Worm (Caenorhabditis elegans): ENCODE measurements around the gene nlp-55.

DNA sequence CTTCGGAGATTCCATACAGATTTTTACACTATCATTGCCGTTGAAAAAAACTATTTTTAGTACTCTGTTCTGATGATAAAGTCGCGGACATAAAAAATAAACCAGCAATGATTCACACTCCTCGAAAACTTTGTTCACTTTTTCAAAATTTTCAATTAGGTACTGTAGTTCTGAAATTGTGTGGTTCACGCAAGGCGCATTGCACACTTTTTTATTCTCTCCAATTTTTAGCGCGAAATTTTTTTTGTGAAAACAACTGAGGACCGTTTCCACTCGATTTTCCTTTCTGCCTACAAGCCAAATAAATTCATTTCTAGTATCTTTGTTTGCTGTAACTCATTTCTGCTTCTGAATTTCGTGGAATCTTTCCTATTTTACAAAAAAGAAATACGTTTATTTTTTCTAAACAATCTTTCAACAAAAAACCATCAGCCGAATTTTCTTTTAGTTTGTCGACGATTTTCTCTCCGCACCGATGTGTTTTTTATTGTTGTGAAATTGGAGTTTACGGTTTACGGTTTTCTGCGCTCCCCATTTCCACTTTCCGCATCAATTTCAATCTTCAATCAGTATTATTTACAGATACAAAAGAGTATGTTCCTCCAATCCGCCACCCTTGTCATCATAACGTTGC, 41.9 kb downstream of the nlp-55 start, which contains the start of gene F35C11.5:
- TF ChIP-seq ztf-3 (GFP tag; optimal IDR thresholded peaks at IDR 0.05), result no peak
- TF ChIP-seq lsl-1 (GFP tag; optimal IDR thresholded peaks at IDR 0.05), result peak; percentile 93
- no peak for TF ChIP-seq unc-130 (GFP tag; optimal IDR thresholded peaks at IDR 0.05)
- no peak for TF ChIP-seq die-1 (tag; optimal IDR thresholded peaks at IDR 0.05)
- TF ChIP-seq nhr-120 (GFP tag; IDR thresholded peaks at IDR 0.05), result no peak
- TF ChIP-seq nfya-1 (tag; optimal IDR thresholded peaks at IDR 0.05; ENCODE audit: borderline replicate concordance, insufficient read depth), result no peak
- no peak for TF ChIP-seq hrde-1 (tag; optimal IDR thresholded peaks at IDR 0.05; ENCODE audit: borderline replicate concordance)
- TF ChIP-seq Y53G8AR.9 (GFP tag; conservative IDR thresholded peaks at IDR 0.05), result no peak
- TF ChIP-seq dpff-1 (tag; optimal IDR thresholded peaks at IDR 0.05), result no peak

Data from whole organism, young adult.